Worm (Caenorhabditis elegans) whole organism, L2 larva: ENCODE data around the gene twk-8.

Source experiments
- R02D3.7 ChIP-seq: fragments of 150-350 bp; optimal IDR thresholded peaks from 2 replicates; lab custom pipeline; 2014; ENCODE audit warnings: missing biosample characterization, missing genetic modification characterization
- ZK546.5 ChIP-seq: sonication (generic microtip); optimal IDR thresholded peaks from 2 replicates; lab custom pipeline; 2017; ENCODE audit warnings: missing biosample characterization, missing genetic modification characterization
- alr-1 ChIP-seq: fragments of 150-350 bp; optimal IDR thresholded peaks from 2 replicates; lab custom pipeline; 2014; ENCODE audit warnings: missing biosample characterization, missing genetic modification characterization
- blmp-1 ChIP-seq: sonication (generic microtip); optimal IDR thresholded peaks from 2 replicates; lab custom pipeline; 2017; ENCODE audit warnings: missing genetic modification characterization, mild to moderate bottlenecking, missing compliant biosample characterization, antibody characterized with exemption, moderate library complexity; ENCODE audit not compliant: insufficient read depth
- ceh-82 ChIP-seq: fragments of 150-350 bp; optimal IDR thresholded peaks from 2 replicates; lab custom pipeline; 2014; ENCODE audit warnings: missing biosample characterization, missing genetic modification characterization
- fos-1 ChIP-seq: fragments of 150-350 bp; optimal IDR thresholded peaks from 2 replicates; lab custom pipeline; 2014; ENCODE audit warnings: missing biosample characterization, missing genetic modification characterization
- gmeb-1 ChIP-seq: fragments of 150-350 bp; optimal IDR thresholded peaks from 2 replicates; lab custom pipeline; 2014; ENCODE audit warnings: missing biosample characterization, missing genetic modification characterization
- lin-39 ChIP-seq: fragments of 150-350 bp; optimal IDR thresholded peaks from 2 replicates; lab custom pipeline; 2014; ENCODE audit warnings: missing biosample characterization, missing genetic modification reagents, missing genetic modification characterization
- mdl-1 ChIP-seq, 2 experiments: fragments of 150-350 bp in 1 of 2; sonication (generic microtip) in 1 of 2; optimal IDR thresholded peaks; 2 replicates each; lab custom pipeline; 2017; ENCODE audit warnings: missing biosample characterization in 2 of 2, missing genetic modification characterization in 2 of 2
- nhr-237 ChIP-seq: fragments of 150-350 bp; optimal IDR thresholded peaks from 2 replicates; lab custom pipeline; 2014; ENCODE audit warnings: missing biosample characterization, missing genetic modification characterization
- nhr-77 ChIP-seq: fragments of 150-350 bp; optimal IDR thresholded peaks from 2 replicates; lab custom pipeline; 2014; ENCODE audit warnings: missing biosample characterization, missing genetic modification characterization
- snpc-4 ChIP-seq: fragments of 150-350 bp; optimal IDR thresholded peaks from 2 replicates; lab custom pipeline; 2014; ENCODE audit warnings: missing biosample characterization, missing genetic modification characterization
- unc-62 ChIP-seq: fragments of 150-350 bp; optimal IDR thresholded peaks from 2 replicates; lab custom pipeline; 2014; ENCODE audit warnings: missing biosample characterization, missing genetic modification reagents, missing genetic modification characterization

- TF ChIP-seq nhr-77 (tag; lab: Kevin White, UChicago) (no peak), gmeb-1 (no peak), mdl-1 (tag; optimal IDR thresholded peaks at IDR 0.05; lab: Kevin White, UChicago) (no peak), lin-39 (tag; lab: Kevin White, UChicago) (no peak), snpc-4 (tag; lab: Kevin White, UChicago) (no peak), ceh-82 (tag; lab: Kevin White, UChicago) (no peak), R02D3.7 (tag; lab: Kevin White, UChicago) (no peak), ZK546.5 (tag; lab: Kevin White, UChicago) (no peak), alr-1 (tag; lab: Kevin White, UChicago) (no peak), unc-62 (GFP tag; lab: Kevin White, UChicago) (no peak), nhr-237 (tag; lab: Kevin White, UChicago) (no peak), fos-1 (tag; lab: Kevin White, UChicago) (no peak), blmp-1 (tag; lab: Kevin White, UChicago) (no peak)
Observed at ce11 chrIV:9088294-9088693, 6.1 kb downstream of the twk-8 start, which contains the start of gene msa-1.
